Worm (Caenorhabditis elegans): ENCODE results near the gene R10E4.6.

R10E4.6 gene

DNA sequence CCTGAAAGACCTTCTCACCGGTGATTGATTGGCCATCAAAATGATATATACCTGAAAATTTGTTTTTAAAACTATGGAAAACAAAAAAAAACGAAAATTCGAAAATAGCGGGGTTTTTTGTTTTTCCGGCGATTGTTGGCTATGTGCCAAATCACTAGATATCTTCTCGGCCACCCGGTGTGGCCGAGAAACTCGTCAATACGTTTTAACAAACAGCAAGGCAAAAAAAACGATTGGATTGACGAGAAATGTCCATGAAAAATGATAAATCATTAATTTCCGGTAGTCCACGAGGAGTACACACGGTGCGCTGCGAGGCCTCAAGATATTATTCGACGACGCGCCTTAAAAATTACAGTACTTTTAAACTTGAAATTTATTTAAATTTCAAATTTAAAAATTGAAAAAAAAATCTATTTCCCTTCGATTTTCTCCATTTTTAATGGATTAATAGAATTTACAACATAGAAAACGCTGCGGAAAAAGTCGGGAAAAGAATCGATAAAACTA lies 7.8 kb downstream of the R10E4.6 start, which contains the start of gene R10E4.11:
TSS of gene R10E4.11 (minus strand) at position 51 of the 510 bp plus-strand sequence.
- TF ChIP-seq mbf-1 (tag; optimal IDR thresholded peaks at IDR 0.05) (no peak), elt-1 (tag; optimal IDR thresholded peaks at IDR 0.05) (no peak), C34F6.9 (tag; optimal IDR thresholded peaks at IDR 0.05) (no peak), ztf-1 (GFP tag; conservative IDR thresholded peaks at IDR 0.05) (no peak), ztf-11 (tag; optimal IDR thresholded peaks at IDR 0.05) (no peak), nhr-237 (tag; optimal IDR thresholded peaks at IDR 0.05) (no peak)

ce11 chrIII:4302293-4302692 lies 9.1 kb downstream of the R10E4.6 start, which contains the start of gene R10E4.9:
R10E4.9 (minus strand) TSS chrIII:4302393.
- TF ChIP-seq egl-27 (tag; optimal IDR thresholded peaks at IDR 0.05) = no peak
- no peak for TF ChIP-seq C34F6.9 (tag; optimal IDR thresholded peaks at IDR 0.05)

- TF ChIP-seq mab-5 (tag; optimal IDR thresholded peaks at IDR 0.05) (no peak), peb-1 (tag; optimal IDR thresholded peaks at IDR 0.05) (no peak), nhr-25 (tag; optimal IDR thresholded peaks at IDR 0.05) (peak; percentile 21), aly-2 (tag; optimal IDR thresholded peaks at IDR 0.05) (no peak), lin-39 (tag; optimal IDR thresholded peaks at IDR 0.05) (no peak)
These were observed 9.6 kb downstream of the R10E4.6 start for ce11 chrIII:4302780-4303179.

DNA sequence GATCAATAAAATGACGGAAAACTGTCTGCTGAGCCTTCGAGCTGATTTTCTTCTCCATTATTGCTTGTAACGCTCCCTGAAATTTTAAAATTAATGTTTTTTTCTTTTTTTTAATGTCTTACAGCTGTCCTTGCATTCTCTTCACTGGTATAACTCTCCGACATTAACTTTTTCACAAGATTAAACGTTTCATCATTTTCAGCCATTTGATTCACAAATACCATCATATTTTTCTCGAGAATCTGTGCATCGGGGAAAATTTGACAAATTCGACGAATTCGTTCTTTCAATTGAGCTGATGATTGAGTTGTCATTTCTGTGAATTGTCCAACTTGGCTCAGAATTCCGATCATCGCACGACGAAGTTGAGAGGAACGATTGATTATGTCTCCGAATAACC lies 16.1 kb downstream of the R10E4.6 start:
- no peak for TF ChIP-seq lin-11 (tag; optimal IDR thresholded peaks at IDR 0.05)
- no peak for TF ChIP-seq ztf-11 (tag; optimal IDR thresholded peaks at IDR 0.05)

DNA sequence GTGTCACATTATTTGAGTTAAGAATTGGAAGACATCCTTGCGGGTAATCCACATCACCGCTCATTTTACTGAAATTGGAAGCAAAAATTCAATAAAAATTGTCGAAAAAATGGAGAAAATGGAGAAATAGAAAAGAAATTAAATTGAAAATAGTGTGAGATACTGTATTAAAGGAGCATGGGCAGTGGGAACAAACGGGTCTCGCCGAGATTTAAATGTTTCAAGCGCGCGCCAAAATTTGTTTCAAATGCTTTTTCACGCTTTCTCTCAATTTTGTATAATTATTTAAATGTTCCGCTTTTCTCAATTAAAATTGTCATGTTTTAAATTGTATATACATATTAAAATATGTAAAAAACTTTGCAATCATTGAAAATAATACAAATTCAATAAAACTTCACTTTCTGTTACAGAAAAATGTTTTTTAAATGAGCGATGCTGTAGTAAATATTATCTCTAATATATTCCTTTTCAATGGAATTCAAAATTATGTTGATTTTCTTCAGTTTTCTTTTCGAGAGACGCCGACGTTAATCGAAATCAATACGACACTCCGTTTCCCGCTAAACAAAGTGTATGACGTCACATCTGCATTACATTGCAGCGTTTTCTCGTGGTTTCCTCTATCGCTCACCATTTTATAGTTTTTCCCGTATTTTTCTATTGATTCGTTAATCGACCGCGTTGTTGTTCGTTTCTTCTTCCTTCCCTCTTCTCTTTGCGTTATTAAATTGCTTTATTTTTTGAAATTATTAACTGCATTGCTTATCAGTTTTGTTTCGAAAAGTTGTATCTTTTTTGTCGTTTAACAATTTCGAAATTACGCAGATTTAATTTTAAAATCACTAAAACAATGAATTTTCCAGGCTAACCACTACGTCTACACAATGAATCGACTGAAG lies 20.1 kb downstream of the R10E4.6 start, which contains the start of the genes evl-14 and dcn-1:
TSS of gene evl-14 (minus strand) at position 68 of the 902 bp plus-strand sequence.
TSS of gene dcn-1 (plus strand) at position 852 of the 902 bp plus-strand sequence.
- TF ChIP-seq blmp-1 (tag; optimal IDR thresholded peaks at IDR 0.05; ENCODE audit: insufficient read depth) = no peak
- TF ChIP-seq skn-1 (tag; optimal IDR thresholded peaks at IDR 0.05) = peak; percentile 20
- TF ChIP-seq crh-2 (tag; optimal IDR thresholded peaks at IDR 0.05) = peak; percentile 95
- TF ChIP-seq elt-3 (tag; optimal IDR thresholded peaks at IDR 0.05) = no peak
- no peak for TF ChIP-seq lin-39 (tag; optimal IDR thresholded peaks at IDR 0.05)
- TF ChIP-seq ZK546.5 (tag; optimal IDR thresholded peaks at IDR 0.05) = no peak
- TF ChIP-seq lin-11 (tag; optimal IDR thresholded peaks at IDR 0.05) = no peak
- no peak for TF ChIP-seq R02D3.7 (tag; optimal IDR thresholded peaks at IDR 0.05)
- TF ChIP-seq lin-13 (GFP tag; optimal IDR thresholded peaks at IDR 0.05) = peak; percentile 73
- TF ChIP-seq zag-1 (tag; optimal IDR thresholded peaks at IDR 0.05) = no peak
- peak; percentile 85 for TF ChIP-seq nhr-129 (tag; optimal IDR thresholded peaks at IDR 0.05)
- peak; percentile 92 for TF ChIP-seq unc-55 (GFP tag; optimal IDR thresholded peaks at IDR 0.05)
- no peak for TF ChIP-seq ceh-16 (tag; optimal IDR thresholded peaks at IDR 0.05)
- no peak for TF ChIP-seq unc-62 (GFP tag; optimal IDR thresholded peaks at IDR 0.05)
- TF ChIP-seq ceh-82 (tag; optimal IDR thresholded peaks at IDR 0.05) = no peak
- no peak for TF ChIP-seq egl-27 (tag; optimal IDR thresholded peaks at IDR 0.05)
- peak; percentile 35 for TF ChIP-seq snpc-4 (tag; optimal IDR thresholded peaks at IDR 0.05)
- TF ChIP-seq Y55F3AM.14 (GFP tag; optimal IDR thresholded peaks at IDR 0.05) = no peak
- no peak for TF ChIP-seq elt-1 (tag; optimal IDR thresholded peaks at IDR 0.05)
- TF ChIP-seq sem-4 (tag; optimal IDR thresholded peaks at IDR 0.05) = peak; percentile 47
- TF ChIP-seq mbf-1 (tag; optimal IDR thresholded peaks at IDR 0.05) = no peak
- no peak for TF ChIP-seq peb-1 (tag; optimal IDR thresholded peaks at IDR 0.05)
- TF ChIP-seq gmeb-1 (tag; optimal IDR thresholded peaks at IDR 0.05) = peak; percentile 79
- TF ChIP-seq nhr-11 (tag; optimal IDR thresholded peaks at IDR 0.05) = no peak
- TF ChIP-seq alr-1 (tag; optimal IDR thresholded peaks at IDR 0.05) = no peak
- no peak for TF ChIP-seq dmd-4 (tag; optimal IDR thresholded peaks at IDR 0.05)
- TF ChIP-seq lsy-2 (tag; optimal IDR thresholded peaks at IDR 0.05) = peak; percentile 52 to 91
- TF ChIP-seq C34F6.9 (tag; optimal IDR thresholded peaks at IDR 0.05) = peak; percentile 94
- peak; percentile 73 for TF ChIP-seq fos-1 (tag; optimal IDR thresholded peaks at IDR 0.05)
- TF ChIP-seq aly-2 (tag; optimal IDR thresholded peaks at IDR 0.05) = no peak
- no peak for TF ChIP-seq nhr-23 (tag; optimal IDR thresholded peaks at IDR 0.05)
- TF ChIP-seq ztf-1 (GFP tag; conservative IDR thresholded peaks at IDR 0.05) = no peak
- TF ChIP-seq nhr-12 (tag; optimal IDR thresholded peaks at IDR 0.05) = no peak
- TF ChIP-seq ztf-11 (tag; optimal IDR thresholded peaks at IDR 0.05) = no peak
- TF ChIP-seq ama-1 (optimal IDR thresholded peaks at IDR 0.05) = peak; percentile 58
- peak; percentile 60 for TF ChIP-seq sma-3 (GFP tag; optimal IDR thresholded peaks at IDR 0.05)
- TF ChIP-seq nhr-6 (tag; optimal IDR thresholded peaks at IDR 0.05) = peak; percentile 79
- TF ChIP-seq nhr-10 (tag; optimal IDR thresholded peaks at IDR 0.05) = no peak
- TF ChIP-seq mdl-1 (tag; optimal IDR thresholded peaks at IDR 0.05) = peak in 1 of 2 experiments; percentile 41
- peak; percentile 76 for TF ChIP-seq nhr-25 (tag; optimal IDR thresholded peaks at IDR 0.05)
